Fruit fly (Drosophila melanogaster): ENCODE results near the gene Smr.

The Smr gene

DNA sequence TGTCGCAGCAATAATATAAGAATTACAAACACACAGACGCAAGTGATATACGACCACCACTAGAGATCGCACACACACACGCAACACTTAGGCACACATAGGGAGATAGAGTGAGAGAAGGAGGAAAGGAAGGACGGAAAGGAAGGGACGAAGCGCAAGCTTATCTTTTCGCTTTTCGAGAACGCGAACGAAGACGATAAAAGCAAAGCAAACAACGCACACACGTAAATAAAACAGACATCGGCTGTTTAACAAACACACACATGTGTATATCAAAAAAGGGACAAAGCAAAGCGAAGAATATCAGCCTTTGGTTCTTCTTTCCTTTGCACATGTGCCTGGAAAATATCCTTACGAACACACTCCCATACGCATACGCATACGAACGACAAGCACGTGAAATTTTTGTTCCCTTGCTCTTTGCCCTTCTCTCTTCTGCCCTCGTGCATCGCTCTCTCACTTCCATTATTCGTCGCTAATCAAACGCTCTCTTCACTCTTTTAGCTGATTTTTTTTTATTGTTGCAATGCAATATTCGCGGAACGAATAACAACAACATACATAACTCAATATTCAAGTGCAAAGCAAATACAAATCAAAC lies 82.3 kb downstream of the Smr start (continued):
- TF ChIP-seq Side (GFP tag; optimal IDR thresholded peaks at IDR 0.05) (peak; percentile 11), Adf1 (GFP tag; IDR thresholded peaks at IDR 0.05) (peak; percentile 21; the same call in 1 of the 2 replicates), sqz (GFP tag; optimal IDR thresholded peaks at IDR 0.05) (peak; percentile 34), CG8924 (tag; optimal IDR thresholded peaks at IDR 0.05) (peak; percentile 47), nom (GFP tag; optimal IDR thresholded peaks at IDR 0.05) (peak; percentile 67), tup (GFP tag; optimal IDR thresholded peaks at IDR 0.05) (no peak), CG7928 (GFP tag; optimal IDR thresholded peaks at IDR 0.05) (no peak), gem (tag; optimal IDR thresholded peaks at IDR 0.05) (peak; percentile 17), twi (tag; optimal IDR thresholded peaks at IDR 0.05) (peak; percentile 69), cg (GFP tag; optimal IDR thresholded peaks at IDR 0.05) (peak; percentile 82), CG10267 (tag; optimal IDR thresholded peaks at IDR 0.05) (peak; percentile 10), CG9727 (GFP tag; optimal IDR thresholded peaks at IDR 0.05) (peak; percentile 12), Dad (GFP tag; optimal IDR thresholded peaks at IDR 0.05) (no peak), fd102C (GFP tag; optimal IDR thresholded peaks at IDR 0.05) (peak; percentile 17), CG1603 (tag; optimal IDR thresholded peaks at IDR 0.05) (peak; percentile 4), Ets97D (GFP tag; optimal IDR thresholded peaks at IDR 0.05) (no peak), CG3163 (GFP tag; optimal IDR thresholded peaks at IDR 0.05) (peak; percentile 46), Hmr (GFP tag; optimal IDR thresholded peaks at IDR 0.05) (peak; percentile 10), CG4360 (GFP tag; IDR thresholded peaks at IDR 0.05) (0 out of 2 replicates have a peak, but pooled peaks have one; percentile 9), kni (GFP tag; optimal IDR thresholded peaks at IDR 0.05) (peak; percentile 28), lab (GFP tag; optimal IDR thresholded peaks at IDR 0.05) (peak; percentile 3), zf30C (GFP tag; optimal IDR thresholded peaks at IDR 0.05) (peak; percentile 8), CG5180 (GFP tag; optimal IDR thresholded peaks at IDR 0.05) (peak; percentile 1), HLH3B (GFP tag; IDR thresholded peaks at IDR 0.05) (0 out of 2 replicates have a peak, but pooled peaks have one; percentile 27), CG18599 (GFP tag; optimal IDR thresholded peaks at IDR 0.05) (peak; percentile 37), mirr (GFP tag; optimal IDR thresholded peaks at IDR 0.05) (peak; percentile 22), lbe (GFP tag; optimal IDR thresholded peaks at IDR 0.05) (peak; percentile 24), chinmo (GFP tag; IDR thresholded peaks at IDR 0.05; ENCODE audit: partially characterized antibody) (0 out of 4 replicates have a peak, but pooled peaks have one; percentile 34), CG10543 (GFP tag; optimal IDR thresholded peaks at IDR 0.05) (peak; percentile 18), nau (GFP tag; optimal IDR thresholded peaks at IDR 0.05) (peak; percentile 13), Nf-YC (tag; optimal IDR thresholded peaks at IDR 0.05) (no peak), Med (GFP tag) (peak; percentile 78), bab2 (GFP tag; optimal IDR thresholded peaks at IDR 0.05) (peak; percentile 28), CG2199 (GFP tag; IDR thresholded peaks at IDR 0.05) (0 out of 3 replicates have a peak, but pooled peaks have one; percentile 39), yki (optimal IDR thresholded peaks at IDR 0.05) (no peak), CG15696 (tag; optimal IDR thresholded peaks at IDR 0.05) (peak; percentile 77), CG1024 (GFP tag; IDR thresholded peaks at IDR 0.05) (no peak), gcm (GFP tag; optimal IDR thresholded peaks at IDR 0.05) (peak; percentile 8), CG13624 (GFP tag; optimal IDR thresholded peaks at IDR 0.05) (no peak), CG8290 (GFP tag; optimal IDR thresholded peaks at IDR 0.05) (no peak), CG8290 (tag; optimal IDR thresholded peaks at IDR 0.05) (peak; percentile 3 to 4), tll (GFP tag; optimal IDR thresholded peaks at IDR 0.05) (no peak), CG10209 (GFP tag; optimal IDR thresholded peaks at IDR 0.05) (peak; percentile 0), Kr (GFP tag; optimal IDR thresholded peaks at IDR 0.05) (peak; percentile 17), CG2678 (tag; optimal IDR thresholded peaks at IDR 0.05) (peak; percentile 24), exex (tag; optimal IDR thresholded peaks at IDR 0.05) (peak; percentile 38), nerfin-2 (GFP tag; IDR thresholded peaks at IDR 0.05; ENCODE audit: partially characterized antibody) (no peak)
